Worm (Caenorhabditis elegans): Measurements from ENCODE around the gene snn-1.

DNA sequence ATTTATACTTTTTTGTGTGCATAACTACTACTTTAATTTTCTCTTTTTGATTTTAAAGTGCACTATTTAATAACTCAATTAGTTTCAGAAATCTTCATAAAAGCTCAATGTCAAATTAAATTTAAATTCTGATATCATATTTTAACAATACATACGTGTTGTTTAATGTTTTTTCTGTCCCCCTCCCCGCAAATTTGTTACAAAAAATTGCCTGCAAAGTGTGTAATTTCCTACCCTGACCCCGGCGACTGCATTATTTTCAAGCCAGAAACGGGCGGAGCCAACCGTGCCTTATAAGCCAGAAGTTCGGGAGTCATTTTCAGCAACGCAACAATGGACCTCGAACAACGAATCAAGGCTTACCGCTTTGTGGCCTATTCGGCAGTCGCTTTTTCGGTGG is 46.6 kb downstream of the snn-1 start, which contains the start of gene col-108:
- TF ChIP-seq pes-1 (GFP tag; IDR thresholded peaks at IDR 0.05) (no peak), sea-1 (GFP tag; conservative IDR thresholded peaks at IDR 0.05) (no peak), ama-1 (optimal IDR thresholded peaks at IDR 0.05) (no peak), ets-7 (tag; optimal IDR thresholded peaks at IDR 0.05) (no peak), tbx-37 (GFP tag; conservative IDR thresholded peaks at IDR 0.05) (no peak)
